Fruit fly (Drosophila melanogaster) whole organism, embryonic: ENCODE measurements around the gene Cpr66Cb.

ENCODE experiments used
- Bdp1 ChIP-seq: fragments of 200-800 bp; sonication (Bioruptor generic); optimal IDR thresholded peaks from 3 replicates; lab custom pipeline; 2016; ENCODE audit warnings: missing biosample characterization, missing genetic modification characterization
- Blimp-1 ChIP-seq: fragments of 200-800 bp; sonication (Bioruptor generic); optimal IDR thresholded peaks from 3 replicates; lab custom pipeline; 2018; ENCODE audit warnings: missing biosample characterization, missing genetic modification characterization, mild to moderate bottlenecking, moderate library complexity, missing genetic modification reagents
- CG10543 ChIP-seq: fragments of 200-800 bp; sonication (Bioruptor generic); optimal IDR thresholded peaks from 3 replicates; lab custom pipeline; 2017; ENCODE audit warnings: missing biosample characterization, mild to moderate bottlenecking, missing genetic modification characterization, moderate library complexity
- CG10959 ChIP-seq: fragments of 200-800 bp; sonication (Bioruptor generic); IDR thresholded peaks from 2 replicates; pipeline ENCODE4 v1.3.6; 2022; ENCODE audit warnings: missing biosample characterization, missing genetic modification characterization
- CG11093 ChIP-seq: fragments of 200-800 bp; sonication (Bioruptor generic); IDR thresholded peaks from 3 replicates; pipeline ENCODE4 v1.3.6; 2022; ENCODE audit warnings: missing biosample characterization, missing genetic modification characterization
- CG11695 ChIP-seq: fragments of 200-800 bp; sonication (Bioruptor generic); IDR thresholded peaks from 3 replicates; pipeline ENCODE4 v1.3.6; 2022; ENCODE audit warnings: missing biosample characterization, missing genetic modification characterization
- CG12219 ChIP-seq: fragments of 200-800 bp; sonication (Bioruptor generic); optimal IDR thresholded peaks from 3 replicates; lab custom pipeline; 2018; ENCODE audit warnings: missing biosample characterization, mild to moderate bottlenecking, missing genetic modification characterization
- CG12391 ChIP-seq: fragments of 200-800 bp; sonication (Bioruptor generic); optimal IDR thresholded peaks from 3 replicates; lab custom pipeline; 2018; ENCODE audit warnings: missing biosample characterization, mild to moderate bottlenecking, missing genetic modification characterization, moderate library complexity
- CG12744 ChIP-seq: fragments of 200-800 bp; sonication (Bioruptor generic); optimal IDR thresholded peaks from 2 replicates; lab custom pipeline; 2016; ENCODE audit warnings: missing biosample characterization, missing genetic modification characterization
- CG13287 ChIP-seq: fragments of 200-800 bp; sonication (Bioruptor generic); IDR thresholded peaks from 2 replicates; pipeline ENCODE4 v1.3.6; 2022; ENCODE audit warnings: missing biosample characterization, missing genetic modification characterization; ENCODE audit not compliant: partially characterized antibody
- CG17359 ChIP-seq: fragments of 200-800 bp; sonication (Bioruptor generic); optimal IDR thresholded peaks from 3 replicates; lab custom pipeline; 2018; ENCODE audit warnings: missing biosample characterization, mild to moderate bottlenecking, missing genetic modification characterization, moderate library complexity
- CG2116 ChIP-seq: fragments of 200-800 bp; sonication (Bioruptor generic); optimal IDR thresholded peaks from 3 replicates; lab custom pipeline; 2018; ENCODE audit warnings: missing biosample characterization, mild to moderate bottlenecking, missing genetic modification characterization
- CG2120 ChIP-seq: fragments of 200-800 bp; sonication (Bioruptor generic); optimal IDR thresholded peaks from 3 replicates; lab custom pipeline; 2016; ENCODE audit warnings: missing biosample characterization, missing genetic modification characterization
- CG33213 ChIP-seq: fragments of 200-800 bp; sonication (Bioruptor generic); optimal IDR thresholded peaks from 3 replicates; lab custom pipeline; 2016; ENCODE audit warnings: missing biosample characterization, missing genetic modification characterization
- CG3847 ChIP-seq: fragments of 200-800 bp; sonication (Bioruptor generic); IDR thresholded peaks from 2 replicates; pipeline ENCODE4 v1.3.6; 2022; ENCODE audit warnings: missing biosample characterization, missing genetic modification characterization
- CG4282 ChIP-seq: fragments of 200-800 bp; sonication (Bioruptor generic); optimal IDR thresholded peaks from 2 replicates; lab custom pipeline; 2016; ENCODE audit warnings: missing biosample characterization, missing genetic modification characterization
- CG4404 ChIP-seq: fragments of 200-800 bp; sonication (Bioruptor generic); IDR thresholded peaks from 2 replicates; pipeline ENCODE4 v1.3.6; 2022; ENCODE audit warnings: missing biosample characterization, missing genetic modification characterization
- CG4424 ChIP-seq: fragments of 200-800 bp; sonication (Bioruptor generic); optimal IDR thresholded peaks from 3 replicates; lab custom pipeline; 2016; ENCODE audit warnings: missing biosample characterization, missing genetic modification characterization
- CG4730 ChIP-seq: fragments of 200-800 bp; sonication (Bioruptor generic); IDR thresholded peaks from 2 replicates; pipeline ENCODE4 v1.3.6; 2022; ENCODE audit warnings: missing biosample characterization, missing genetic modification characterization
- CG7357 ChIP-seq: fragments of 200-800 bp; sonication (Bioruptor generic); IDR thresholded peaks from 3 replicates; pipeline ENCODE4 v1.3.6; 2022; ENCODE audit warnings: missing biosample characterization, missing genetic modification characterization
- CG7987 ChIP-seq: fragments of 200-800 bp; sonication (Bioruptor generic); optimal IDR thresholded peaks from 2 replicates; lab custom pipeline; 2018; ENCODE audit warnings: missing biosample characterization, mild to moderate bottlenecking, missing genetic modification characterization, moderate library complexity
- CG8089 ChIP-seq: fragments of 200-800 bp; sonication (Bioruptor generic); optimal IDR thresholded peaks from 3 replicates; lab custom pipeline; 2016; ENCODE audit warnings: missing biosample characterization, missing genetic modification characterization
- CG8765 ChIP-seq: fragments of 200-800 bp; sonication (Bioruptor generic); IDR thresholded peaks from 2 replicates; pipeline ENCODE4 v1.3.6; 2022; ENCODE audit warnings: missing biosample characterization, missing genetic modification characterization
- CG9215 ChIP-seq: fragments of 200-800 bp; sonication (Bioruptor generic); IDR thresholded peaks from 2 replicates; pipeline ENCODE4 v1.3.6; 2022; ENCODE audit warnings: missing biosample characterization, missing genetic modification characterization
- ERR ChIP-seq: fragments of 200-800 bp; sonication (Bioruptor generic); optimal IDR thresholded peaks from 2 replicates; lab custom pipeline; 2016; ENCODE audit warnings: missing biosample characterization, missing genetic modification characterization
- H2.0 ChIP-seq: fragments of 200-800 bp; sonication (Bioruptor generic); IDR thresholded peaks from 2 replicates; pipeline ENCODE4 v1.3.6; 2022; ENCODE audit warnings: missing biosample characterization, missing genetic modification characterization
- Hr51 ChIP-seq, 2 experiments: fragments of 200-800 bp; sonication (Bioruptor generic); optimal IDR thresholded peaks; 2 replicates in 1 of 2; 3 replicates in 1 of 2; lab custom pipeline; 2016 to 2018; ENCODE audit warnings: missing biosample characterization in 2 of 2, missing genetic modification characterization in 2 of 2, mild to moderate bottlenecking in 1 of 2, moderate library complexity in 1 of 2
- Lim3 ChIP-seq: fragments of 200-800 bp; sonication (Bioruptor generic); IDR thresholded peaks from 2 replicates; pipeline ENCODE4 v1.3.6; 2022; ENCODE audit warnings: missing biosample characterization, missing genetic modification characterization
- Lpt ChIP-seq: fragments of >200 bp; optimal IDR thresholded peaks from 2 replicates; lab custom pipeline; 2018; ENCODE audit warnings: missing biosample characterization, missing genetic modification characterization
- ash1 ChIP-seq: fragments of 200-800 bp; sonication (Bioruptor generic); optimal IDR thresholded peaks from 2 replicates; lab custom pipeline; 2018; ENCODE audit warnings: missing biosample characterization, mild to moderate bottlenecking, missing genetic modification characterization
- bsh ChIP-seq, 2 experiments: fragments of 200-800 bp; sonication (Bioruptor generic); optimal IDR thresholded peaks; 2 replicates each; lab custom pipeline; 2017 to 2018; ENCODE audit warnings: mild to moderate bottlenecking in 2 of 2, missing biosample characterization in 2 of 2, missing genetic modification characterization in 2 of 2, moderate library complexity in 1 of 2
- caup ChIP-seq: fragments of 200-800 bp; sonication (Bioruptor generic); optimal IDR thresholded peaks from 3 replicates; lab custom pipeline; 2017; ENCODE audit warnings: missing biosample characterization, mild to moderate bottlenecking, missing genetic modification characterization, moderate library complexity; ENCODE audit not compliant: severe bottlenecking
- crc ChIP-seq: fragments of 200-800 bp; sonication (Bioruptor generic); optimal IDR thresholded peaks from 2 replicates; lab custom pipeline; 2016; ENCODE audit warnings: missing biosample characterization, missing genetic modification characterization
- dmrt11E ChIP-seq: fragments of 200-800 bp; sonication (Bioruptor generic); optimal IDR thresholded peaks from 3 replicates; lab custom pipeline; 2018; ENCODE audit warnings: missing biosample characterization, mild to moderate bottlenecking, missing genetic modification characterization, moderate library complexity
- fd3F ChIP-seq: fragments of 200-800 bp; sonication (Bioruptor generic); optimal IDR thresholded peaks from 2 replicates; lab custom pipeline; 2018; ENCODE audit warnings: missing biosample characterization, mild to moderate bottlenecking, missing genetic modification characterization, moderate library complexity
- fru ChIP-seq: fragments of >200 bp; optimal IDR thresholded peaks from 2 replicates; lab custom pipeline; 2017
- grn ChIP-seq: fragments of 200-800 bp; sonication (Bioruptor generic); optimal IDR thresholded peaks from 3 replicates; lab custom pipeline; 2017; ENCODE audit warnings: missing biosample characterization, missing genetic modification characterization
- klu ChIP-seq: fragments of 200-800 bp; sonication (Bioruptor generic); IDR thresholded peaks from 2 replicates; pipeline ENCODE4 v1.3.6; 2022; ENCODE audit warnings: missing biosample characterization, missing genetic modification characterization
- pan ChIP-seq, 4 experiments: fragments of >200 bp in 3 of 4; fragments of 200-800 bp in 1 of 4; sonication (Bioruptor generic) in 1 of 4; optimal IDR thresholded peaks in 3 of 4; IDR thresholded peaks in 1 of 4; 2 replicates each; pipeline versions ENCODE4 v1.3.6 to Lab custom; 2017 to 2022; ENCODE audit warnings: missing biosample characterization in 2 of 4, missing genetic modification characterization in 2 of 4, mixed read lengths in 1 of 4
- seq ChIP-seq: fragments of 200-800 bp; sonication (Bioruptor generic); IDR thresholded peaks from 2 replicates; pipeline ENCODE4 v1.3.6; 2022; ENCODE audit warnings: missing biosample characterization, missing genetic modification characterization
- sob ChIP-seq: fragments of 200-800 bp; sonication (Bioruptor generic); IDR thresholded peaks from 2 replicates; pipeline ENCODE4 v1.3.6; 2022; ENCODE audit warnings: missing biosample characterization, missing genetic modification characterization
- sqz ChIP-seq: fragments of 200-800 bp; sonication (Bioruptor generic); optimal IDR thresholded peaks from 3 replicates; lab custom pipeline; 2018; ENCODE audit warnings: missing biosample characterization, mild to moderate bottlenecking, missing genetic modification characterization
- stc ChIP-seq: fragments of 200-800 bp; sonication (Bioruptor generic); IDR thresholded peaks from 2 replicates; pipeline ENCODE4 v1.3.6; 2022; ENCODE audit warnings: missing biosample characterization, missing genetic modification characterization
- sug ChIP-seq: fragments of 200-800 bp; optimal IDR thresholded peaks from 2 replicates; lab custom pipeline; 2019; ENCODE audit warnings: missing biosample characterization, mild to moderate bottlenecking, missing genetic modification characterization, moderate library complexity
- tll ChIP-seq, 2 experiments: fragments of 200-800 bp in 1 of 2; fragments of >200 bp in 1 of 2; sonication (Bioruptor generic) in 1 of 2; optimal IDR thresholded peaks; 2 replicates each; lab custom pipeline; 2017 to 2019; ENCODE audit warnings: missing biosample characterization in 2 of 2, missing genetic modification characterization in 2 of 2, mild to moderate bottlenecking in 1 of 2, moderate library complexity in 1 of 2
- usp ChIP-seq: fragments of >200 bp; optimal IDR thresholded peaks from 2 replicates; lab custom pipeline; 2017; ENCODE audit warnings: missing biosample characterization, missing genetic modification characterization
- wdn ChIP-seq: fragments of 200-800 bp; sonication (Bioruptor generic); IDR thresholded peaks from 2 replicates; pipeline ENCODE4 v1.3.6; 2022; ENCODE audit warnings: missing biosample characterization, missing genetic modification characterization
- zf30C ChIP-seq: fragments of 200-800 bp; sonication (Bioruptor generic); optimal IDR thresholded peaks from 3 replicates; lab custom pipeline; 2018; ENCODE audit warnings: missing biosample characterization, mild to moderate bottlenecking, missing genetic modification characterization

Cpr66Cb gene

dm6 chr3L:8299224-8300130 lies 37.0 kb upstream of the Cpr66Cb start, which contains the start of the genes Arl5 and CG13671 (continued):
- TF ChIP-seq caup (GFP tag; lab: Kevin White, UChicago) (peak; percentile 74), wdn (peak; percentile 49; the same call in 1 of the 2 replicates), sqz (GFP tag; lab: Kevin White, UChicago) (no peak), CG3847 (GFP tag; lab: Robert Waterston, UW) (peak; percentile 75), fru (lab: Kevin White, UChicago) (no peak), CG2120 (GFP tag; lab: Kevin White, UChicago) (peak; percentile 84), CG17359 (tag; lab: Kevin White, UChicago) (peak; percentile 77), CG4282 (GFP tag; lab: Kevin White, UChicago) (peak; percentile 46), sob (GFP tag; lab: Robert Waterston, UW) (peak; percentile 91), crc (GFP tag; lab: Kevin White, UChicago) (no peak), dmrt11E (tag; lab: Kevin White, UChicago) (peak; percentile 79), zf30C (GFP tag; lab: Kevin White, UChicago) (no peak), pan (optimal IDR thresholded peaks at IDR 0.05; lab: Kevin White, UChicago) (no peak), pan (GFP tag; optimal IDR thresholded peaks at IDR 0.05 in 1 of 2, IDR thresholded peaks at IDR 0.05 in 1 of 2) (peak in 1 of 2 experiments; percentile 81), Hr51 (GFP tag; optimal IDR thresholded peaks at IDR 0.05; lab: Kevin White, UChicago) (peak; percentile 68), stc (GFP tag; lab: Robert Waterston, UW) (peak; percentile 61), ERR (GFP tag; lab: Kevin White, UChicago) (peak; percentile 13), CG8765 (GFP tag; lab: Robert Waterston, UW) (peak; percentile 58; the same call in 1 of the 2 replicates), fd3F (GFP tag; lab: Kevin White, UChicago) (peak; percentile 15), usp (no peak), CG7357 (GFP tag; lab: Robert Waterston, UW) (peak; percentile 23; the same call in 1 of the 3 replicates), H2.0 (GFP tag; lab: Robert Waterston, UW) (peak; percentile 76), sug (tag; lab: Kevin White, UChicago) (peak; percentile 60), CG13287 (GFP tag; lab: Robert Waterston, UW) (peak; percentile 85), CG12391 (tag; lab: Kevin White, UChicago) (peak; percentile 91), Lpt (no peak), CG12744 (GFP tag; lab: Kevin White, UChicago) (no peak), CG10959 (GFP tag; lab: Robert Waterston, UW) (peak; percentile 23; the same call in 1 of the 2 replicates), CG4404 (GFP tag; lab: Robert Waterston, UW) (peak; percentile 74), CG7987 (GFP tag; lab: Kevin White, UChicago) (peak; percentile 42), CG10543 (GFP tag; lab: Kevin White, UChicago) (peak; percentile 60), CG11093 (GFP tag; lab: Robert Waterston, UW) (peak; percentile 63), CG4424 (GFP tag; lab: Kevin White, UChicago) (peak; percentile 83), CG33213 (GFP tag; lab: Kevin White, UChicago) (peak; percentile 74), tll (GFP tag; optimal IDR thresholded peaks at IDR 0.05; lab: Kevin White, UChicago) (peak in 1 of 2 experiments; percentile 35), klu (GFP tag; lab: Robert Waterston, UW) (peak; percentile 54; the same call in 1 of the 2 replicates), Blimp-1 (GFP tag; lab: Kevin White, UChicago) (peak; percentile 76), CG11695 (GFP tag; lab: Robert Waterston, UW) (peak; percentile 75; the same call in 2 of the 3 replicates), ash1 (no peak), bsh (GFP tag; optimal IDR thresholded peaks at IDR 0.05; lab: Kevin White, UChicago) (peak in 1 of 2 experiments; percentile 83), Lim3 (GFP tag; lab: Robert Waterston, UW) (no peak), CG12219 (GFP tag; lab: Kevin White, UChicago) (no peak), grn (GFP tag; lab: Kevin White, UChicago) (peak; percentile 40), Bdp1 (GFP tag; lab: Kevin White, UChicago) (peak; percentile 61), seq (peak; percentile 66; the same call in 1 of the 2 replicates), CG8089 (peak; percentile 24), CG9215 (GFP tag; lab: Robert Waterston, UW) (peak; percentile 71), CG2116 (GFP tag; lab: Kevin White, UChicago) (peak; percentile 86), CG4730 (GFP tag; lab: Robert Waterston, UW) (peak; percentile 72)
